Fruit fly (Drosophila melanogaster) whole organism, wandering third instar larva: Measurements from ENCODE around the gene FER.
A peak's percentile ranks its signal among the peaks of the same experiment; 100 is the strongest.

Experiments used
- Abd-B ChIP-seq: fragments of >200 bp; optimal IDR thresholded peaks from 2 replicates; lab custom pipeline; 2017; ENCODE audit warnings: missing biosample characterization, missing genetic modification characterization
- CG32264 ChIP-seq: fragments of 200-800 bp; sonication (Bioruptor generic); optimal IDR thresholded peaks from 2 replicates; lab custom pipeline; 2016; ENCODE audit warnings: missing biosample characterization, missing genetic modification characterization
- CG9705 ChIP-seq: fragments of 200-800 bp; sonication (Bioruptor generic); optimal IDR thresholded peaks from 2 replicates; lab custom pipeline; 2018; ENCODE audit warnings: missing biosample characterization, mild to moderate bottlenecking, missing genetic modification characterization
- Dif ChIP-seq: fragments of 200-275, 200-300 bp; sonication (Bioruptor generic); optimal IDR thresholded peaks from 2 replicates; lab custom pipeline; 2018; ENCODE audit warnings: missing biosample characterization, missing genetic modification characterization; ENCODE audit not compliant: partially characterized antibody
- HLH106 ChIP-seq: fragments of 200-800 bp; optimal IDR thresholded peaks from 3 replicates; lab custom pipeline; 2019; ENCODE audit warnings: missing biosample characterization, mild to moderate bottlenecking, missing genetic modification characterization, moderate library complexity
- Hnf4 ChIP-seq: fragments of 200-800 bp; sonication (Bioruptor generic); optimal IDR thresholded peaks from 2 replicates; lab custom pipeline; 2016; ENCODE audit warnings: missing biosample characterization, mild to moderate bottlenecking, missing genetic modification characterization
- Hr83 ChIP-seq: fragments of 200-300 bp; sonication (Bioruptor generic); optimal IDR thresholded peaks from 2 replicates; lab custom pipeline; 2016; ENCODE audit warnings: missing biosample characterization, mild to moderate bottlenecking, missing genetic modification characterization, moderate library complexity; ENCODE audit not compliant: poor library complexity, severe bottlenecking
- Jra ChIP-seq: sonication (Bioruptor generic); optimal IDR thresholded peaks from 2 replicates; lab custom pipeline; 2016; ENCODE audit warnings: missing biosample characterization, missing genetic modification characterization
- OdsH ChIP-seq: fragments of 200-800 bp; sonication (Bioruptor generic); optimal IDR thresholded peaks from 2 replicates; lab custom pipeline; 2016; ENCODE audit warnings: missing biosample characterization, mild to moderate bottlenecking, missing genetic modification characterization
- Rel ChIP-seq, 2 experiments: fragments of 200-800 bp; sonication (Bioruptor generic) in 1 of 2; optimal IDR thresholded peaks; 2 replicates in 1 of 2; 3 replicates in 1 of 2; lab custom pipeline; 2016 to 2019; ENCODE audit warnings: mild to moderate bottlenecking in 2 of 2, missing biosample characterization in 2 of 2, missing genetic modification characterization in 2 of 2, moderate library complexity in 1 of 2
- Sp1 ChIP-seq: fragments of 200-800 bp; sonication (Bioruptor generic); optimal IDR thresholded peaks from 3 replicates; lab custom pipeline; 2019; ENCODE audit warnings: missing biosample characterization, mild to moderate bottlenecking, missing genetic modification characterization, moderate library complexity
- Vsx2 ChIP-seq: fragments of 200-300, 225-300 bp; sonication (Bioruptor generic); optimal IDR thresholded peaks from 2 replicates; lab custom pipeline; 2018; ENCODE audit warnings: missing biosample characterization, missing genetic modification characterization; ENCODE audit not compliant: partially characterized antibody
- br ChIP-seq: fragments of 200-800 bp; sonication (Bioruptor generic); optimal IDR thresholded peaks from 2 replicates; lab custom pipeline; 2016; ENCODE audit warnings: missing biosample characterization, missing genetic modification characterization
- brk ChIP-seq: fragments of 200-800 bp; sonication (Bioruptor generic); optimal IDR thresholded peaks from 2 replicates; lab custom pipeline; 2016; ENCODE audit warnings: missing biosample characterization, mild to moderate bottlenecking, missing genetic modification characterization
- dl ChIP-seq, 2 experiments: fragments of 175-275, 200-275 bp in 1 of 2; fragments of 200-275 bp in 1 of 2; sonication (Bioruptor generic); optimal IDR thresholded peaks; lab custom pipeline; 2018; ENCODE audit warnings: mild to moderate bottlenecking in 2 of 2, missing biosample characterization in 2 of 2, missing genetic modification characterization in 2 of 2, moderate library complexity in 2 of 2; ENCODE audit not compliant: partially characterized antibody in 2 of 2, insufficient read depth in 1 of 2
- dmrt93B ChIP-seq: fragments of 200-800 bp; sonication (Bioruptor generic); optimal IDR thresholded peaks from 2 replicates; lab custom pipeline; 2018; ENCODE audit warnings: missing biosample characterization, mild to moderate bottlenecking, missing genetic modification characterization
- ey ChIP-seq: fragments of 200-800 bp; sonication (Bioruptor generic); optimal IDR thresholded peaks from 2 replicates; lab custom pipeline; 2016; ENCODE audit warnings: missing biosample characterization, missing genetic modification characterization
- foxo ChIP-seq, 2 experiments: fragments of 200-800 bp; sonication (Bioruptor generic); optimal IDR thresholded peaks; 2 replicates in 1 of 2; 3 replicates in 1 of 2; lab custom pipeline; 2016 to 2017; ENCODE audit warnings: missing biosample characterization in 2 of 2, missing genetic modification characterization in 2 of 2
- fru ChIP-seq: fragments of 200-800 bp; sonication (Bioruptor generic); optimal IDR thresholded peaks from 3 replicates; lab custom pipeline; 2016; ENCODE audit warnings: missing biosample characterization, mild to moderate bottlenecking, missing genetic modification characterization
- h ChIP-seq: fragments of 200-800 bp; sonication (Bioruptor generic); optimal IDR thresholded peaks from 3 replicates; lab custom pipeline; 2016; ENCODE audit warnings: missing biosample characterization, mild to moderate bottlenecking, missing genetic modification characterization
- jim ChIP-seq: fragments of 175-275, 200-325 bp; sonication (Bioruptor generic); optimal IDR thresholded peaks from 2 replicates; lab custom pipeline; 2016; ENCODE audit warnings: missing biosample characterization, mild to moderate bottlenecking, missing genetic modification characterization
- pan ChIP-seq: fragments of >200 bp; optimal IDR thresholded peaks from 2 replicates; lab custom pipeline; 2017
- psq ChIP-seq: fragments of 200-800 bp; sonication (Bioruptor generic); optimal IDR thresholded peaks from 3 replicates; lab custom pipeline; 2017; ENCODE audit warnings: missing biosample characterization, mild to moderate bottlenecking, missing genetic modification characterization, moderate library complexity
- rgr ChIP-seq: fragments of 200-800 bp; sonication (Bioruptor generic); optimal IDR thresholded peaks from 3 replicates; lab custom pipeline; 2016; ENCODE audit warnings: missing biosample characterization, mild to moderate bottlenecking, missing genetic modification characterization
- sv ChIP-seq: fragments of 200-800 bp; sonication (Bioruptor generic); optimal IDR thresholded peaks from 3 replicates; lab custom pipeline; 2016; ENCODE audit warnings: missing biosample characterization, missing genetic modification characterization
- tai ChIP-seq: sonication (Bioruptor generic); optimal IDR thresholded peaks from 2 replicates; lab custom pipeline; 2016; ENCODE audit warnings: missing biosample characterization, missing genetic modification characterization
- woc ChIP-seq: sonication (Bioruptor generic); optimal IDR thresholded peaks from 2 replicates; lab custom pipeline; 2016; ENCODE audit warnings: missing biosample characterization, mild to moderate bottlenecking, missing genetic modification characterization

FER gene

dm6 chr3R:9352595-9353275 is 41.6 kb downstream of the FER start:
- TF ChIP-seq Hr83 (GFP tag; lab: Kevin White, UChicago) (peak; percentile 10), Dif (GFP tag; lab: Kevin White, UChicago) (peak; percentile 65), h (GFP tag; lab: Kevin White, UChicago) (no peak), Rel (GFP tag; optimal IDR thresholded peaks at IDR 0.05; lab: Kevin White, UChicago) (no peak), Rel (tag; optimal IDR thresholded peaks at IDR 0.05; lab: Kevin White, UChicago) (peak; percentile 10), Abd-B (GFP tag; lab: Kevin White, UChicago) (no peak), dl (GFP tag; optimal IDR thresholded peaks at IDR 0.05; lab: Kevin White, UChicago; ENCODE audit: insufficient read depth in 1 of 2, partially characterized antibody in 2 of 2) (peak; percentile 33 to 61), sv (GFP tag; lab: Kevin White, UChicago) (no peak)

DNA sequence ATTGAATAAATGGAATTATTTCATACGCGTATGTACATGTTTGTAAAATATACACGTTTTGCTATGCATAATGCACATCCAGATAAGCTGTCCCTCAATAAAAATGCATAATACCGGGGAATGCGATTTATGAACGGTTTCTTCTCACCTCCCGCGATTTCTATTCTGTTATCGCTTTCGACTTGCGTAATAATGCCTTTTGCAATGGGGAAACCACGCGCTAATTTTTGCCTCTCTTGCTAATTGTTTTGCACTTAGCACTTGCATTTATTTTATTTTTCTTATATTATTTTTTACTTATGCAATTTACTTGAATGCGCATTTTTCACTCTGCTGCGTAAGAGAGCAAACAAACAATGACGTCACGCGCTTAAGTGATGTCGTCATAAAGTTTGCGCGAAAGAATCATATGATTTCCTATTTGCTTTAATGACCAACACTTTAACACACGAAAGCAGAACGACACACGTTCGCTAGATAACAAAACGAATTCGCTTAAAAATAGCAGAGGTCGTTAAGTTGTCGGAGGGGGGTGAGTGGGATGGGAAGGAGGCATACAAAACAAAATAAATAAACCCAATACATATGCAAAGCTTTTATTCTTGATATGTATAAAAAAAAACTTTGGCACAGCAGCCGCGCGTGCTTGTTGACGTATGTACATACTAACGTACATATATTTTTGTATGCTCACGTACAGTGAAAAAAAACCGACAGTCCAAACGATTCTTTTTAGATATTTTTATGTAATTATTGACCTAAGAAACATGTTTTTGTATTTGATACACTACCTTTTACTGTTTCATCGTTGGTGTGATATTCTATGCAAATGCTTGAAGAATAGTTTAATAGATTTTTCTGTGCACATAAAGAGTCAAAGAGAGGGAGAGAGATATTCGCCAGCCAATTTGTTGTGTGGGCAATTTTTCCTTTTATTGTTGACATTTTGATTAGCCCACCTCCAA is 42.6 kb downstream of the FER start:
- peak; percentile 25 for TF ChIP-seq dmrt93B
- no peak for TF ChIP-seq Rel (GFP tag; optimal IDR thresholded peaks at IDR 0.05; lab: Kevin White, UChicago)
- TF ChIP-seq Rel (tag; optimal IDR thresholded peaks at IDR 0.05; lab: Kevin White, UChicago) = peak; percentile 84
- TF ChIP-seq OdsH (GFP tag; lab: Kevin White, UChicago) = peak; percentile 60
- peak; percentile 52 for TF ChIP-seq sv (GFP tag; lab: Kevin White, UChicago)
- TF ChIP-seq rgr (GFP tag; lab: Kevin White, UChicago) = peak; percentile 66
- TF ChIP-seq CG32264 (GFP tag; lab: Kevin White, UChicago) = no peak
- no peak for TF ChIP-seq Abd-B (GFP tag; lab: Kevin White, UChicago)
- TF ChIP-seq ey (GFP tag; lab: Kevin White, UChicago) = peak; percentile 64
- TF ChIP-seq br (GFP tag; lab: Kevin White, UChicago) = peak; percentile 31
- no peak for TF ChIP-seq Hnf4
- TF ChIP-seq foxo (GFP tag; optimal IDR thresholded peaks at IDR 0.05; lab: Kevin White, UChicago) = peak in 1 of 2 experiments; percentile 49
- peak; percentile 27 for TF ChIP-seq brk (GFP tag; lab: Kevin White, UChicago)
- no peak for TF ChIP-seq CG9705 (GFP tag; lab: Kevin White, UChicago)
- TF ChIP-seq fru = peak; percentile 59
- peak; percentile 8 for TF ChIP-seq woc (GFP tag; lab: Kevin White, UChicago)
- no peak for TF ChIP-seq tai (GFP tag; lab: Kevin White, UChicago)
- no peak for TF ChIP-seq jim (GFP tag; lab: Kevin White, UChicago)
- TF ChIP-seq pan (lab: Kevin White, UChicago) = peak; percentile 17
- peak; percentile 73 for TF ChIP-seq h (GFP tag; lab: Kevin White, UChicago)
- no peak for TF ChIP-seq Vsx2 (GFP tag; lab: Kevin White, UChicago)
- no peak for TF ChIP-seq Jra (GFP tag; lab: Kevin White, UChicago)
- TF ChIP-seq HLH106 (tag; lab: Kevin White, UChicago) = peak; percentile 4
- TF ChIP-seq Sp1 (GFP tag; lab: Kevin White, UChicago) = peak; percentile 12

DNA sequence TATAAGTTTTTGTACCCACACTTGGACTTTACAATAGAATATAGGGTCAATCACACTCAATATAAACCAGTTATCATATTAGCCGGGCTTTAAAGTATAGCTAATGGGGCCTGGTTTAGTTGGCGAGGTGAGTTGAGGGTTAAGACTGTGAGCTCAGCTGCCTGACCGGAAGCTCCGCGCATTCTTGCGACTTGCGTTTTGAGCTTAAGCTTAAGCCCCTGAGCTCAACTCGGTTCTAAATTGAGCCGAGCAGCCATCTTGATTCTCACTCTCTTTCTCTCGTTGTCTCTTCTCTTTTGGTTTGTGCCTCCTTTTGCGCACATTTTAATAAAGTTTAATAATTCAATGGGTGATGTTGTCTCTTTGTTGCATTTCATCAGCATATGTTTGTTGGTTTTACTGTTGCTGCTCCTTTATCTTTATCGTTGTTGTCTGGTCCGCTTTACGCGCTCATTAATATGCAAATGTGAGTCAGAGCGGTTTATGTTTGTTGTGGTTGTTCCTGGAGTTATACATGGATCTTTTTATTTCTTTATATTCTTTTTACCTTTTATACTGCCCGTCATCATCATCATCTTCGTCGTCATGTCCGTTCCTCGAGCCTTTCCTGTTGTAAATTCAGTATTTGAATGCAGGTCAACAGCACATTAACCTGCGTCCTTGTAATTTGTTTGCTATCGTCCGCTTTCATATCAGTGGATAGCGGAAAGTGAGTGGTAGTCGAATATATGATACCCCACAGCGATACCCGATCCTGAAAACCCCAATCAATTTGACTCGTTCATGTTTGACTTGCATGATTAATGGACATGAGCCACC is 43.6 kb downstream of the FER start:
- TF ChIP-seq Hr83 (GFP tag; lab: Kevin White, UChicago) (no peak), sv (GFP tag; lab: Kevin White, UChicago) (no peak), pan (lab: Kevin White, UChicago) (peak; percentile 22), psq (peak; percentile 87), Rel (GFP tag; optimal IDR thresholded peaks at IDR 0.05; lab: Kevin White, UChicago) (peak; percentile 23), Rel (tag; optimal IDR thresholded peaks at IDR 0.05; lab: Kevin White, UChicago) (no peak)
